Fruit fly (Drosophila melanogaster) whole organism, prepupa: ENCODE measurements around the gene CG15625.

Experiments
- CG10669 ChIP-seq: fragments of 200-800 bp; sonication (Bioruptor generic); optimal IDR thresholded peaks from 3 replicates; lab custom pipeline; 2018; ENCODE audit warnings: missing biosample characterization, mild to moderate bottlenecking, missing genetic modification characterization, moderate library complexity
- CG15336 ChIP-seq: fragments of 200-800 bp; sonication (Bioruptor generic); IDR thresholded peaks from 2 replicates; pipeline ENCODE4 v1.3.6; 2022; ENCODE audit warnings: missing biosample characterization, missing genetic modification characterization
- CG3919 ChIP-seq: fragments of 200-800 bp; sonication (Bioruptor generic); optimal IDR thresholded peaks from 3 replicates; lab custom pipeline; 2016; ENCODE audit warnings: missing biosample characterization, missing genetic modification characterization
- CG6276 ChIP-seq: fragments of 200-800 bp; sonication (Bioruptor generic); optimal IDR thresholded peaks from 2 replicates; lab custom pipeline; 2017; ENCODE audit warnings: missing biosample characterization, mild to moderate bottlenecking, missing genetic modification characterization
- CG6808 ChIP-seq: fragments of 200-800 bp; sonication (Bioruptor generic); optimal IDR thresholded peaks from 3 replicates; lab custom pipeline; 2017; ENCODE audit warnings: missing biosample characterization, missing genetic modification characterization, mild to moderate bottlenecking, moderate library complexity, missing genetic modification reagents
- CG8632 ChIP-seq: fragments of 200-800 bp; sonication (Bioruptor generic); optimal IDR thresholded peaks from 3 replicates; lab custom pipeline; 2016; ENCODE audit warnings: missing biosample characterization, missing genetic modification characterization
- Ets96B ChIP-seq: fragments of 200-800 bp; optimal IDR thresholded peaks from 2 replicates; lab custom pipeline; 2019; ENCODE audit warnings: missing biosample characterization, mild to moderate bottlenecking, missing genetic modification characterization, moderate library complexity
- Gug ChIP-seq: fragments of 200-800 bp; sonication (Bioruptor generic); IDR thresholded peaks from 2 replicates; pipeline ENCODE4 v1.3.6; 2022; ENCODE audit warnings: missing biosample characterization, missing genetic modification characterization
- achi ChIP-seq: fragments of 200-800 bp; sonication (Bioruptor generic); optimal IDR thresholded peaks from 3 replicates; lab custom pipeline; 2016; ENCODE audit warnings: missing biosample characterization, missing genetic modification characterization
- acj6 ChIP-seq: fragments of 200-800 bp; sonication (Bioruptor generic); optimal IDR thresholded peaks from 3 replicates; lab custom pipeline; 2016; ENCODE audit warnings: missing biosample characterization, missing genetic modification characterization
- esn ChIP-seq: fragments of 200-800 bp; sonication (Bioruptor generic); optimal IDR thresholded peaks from 2 replicates; lab custom pipeline; 2016; ENCODE audit warnings: missing biosample characterization, mild to moderate bottlenecking, missing genetic modification characterization, moderate library complexity

- TF ChIP-seq CG6276 (GFP tag; lab: Kevin White, UChicago) (no peak), Gug (GFP tag; lab: Robert Waterston, UW) (no peak), CG15336 (no peak), acj6 (GFP tag; lab: Kevin White, UChicago) (no peak), CG10669 (GFP tag; lab: Kevin White, UChicago) (no peak), achi (no peak), CG8632 (no peak), CG6808 (GFP tag; lab: Kevin White, UChicago) (no peak), CG3919 (no peak), esn (peak; percentile 59), Ets96B (tag; lab: Kevin White, UChicago) (no peak)
These were observed 42.5 kb upstream of the CG15625 start, which contains the start of the genes mxt and CG11927 for dm6 chr2L:4847191-4847853.
